Worm (Caenorhabditis elegans) whole organism, midembryonic: ENCODE results near the gene hgap-2.

Experiments used
- T22C8.4 ChIP-seq: fragments of 200-800 bp; sonication (Bioruptor generic); IDR thresholded peaks from 2 replicates; pipeline ENCODE4 v1.3.6; 2022; ENCODE audit warnings: missing genetic modification characterization, missing compliant biosample characterization
- cog-1 ChIP-seq: sonication (generic microtip); optimal IDR thresholded peaks from 2 replicates; lab custom pipeline; 2016; ENCODE audit warnings: missing genetic modification characterization, missing compliant biosample characterization
- flt-1 ChIP-seq: fragments of 200-800 bp; sonication (Bioruptor generic); IDR thresholded peaks from 2 replicates; pipeline ENCODE4 v1.3.6; 2022; ENCODE audit warnings: missing genetic modification characterization, missing compliant biosample characterization
- klf-2 ChIP-seq: fragments of 200-800 bp; sonication (Bioruptor generic); conservative IDR thresholded peaks from 2 replicates; pipeline ENCODE4 v1.3.6; 2022; ENCODE audit warnings: missing genetic modification reagents, missing genetic modification characterization, missing compliant biosample characterization
- ref-1 ChIP-seq: fragments of 200-800 bp; sonication (Bioruptor generic); conservative IDR thresholded peaks from 2 replicates; pipeline ENCODE4 v1.3.6; 2022; ENCODE audit warnings: missing genetic modification reagents, missing genetic modification characterization, missing compliant biosample characterization
- tab-1 ChIP-seq: fragments of 200-800 bp; sonication (Bioruptor generic); IDR thresholded peaks from 2 replicates; pipeline ENCODE4 v1.3.6; 2022; ENCODE audit warnings: missing genetic modification characterization, missing compliant biosample characterization
- ztf-29 ChIP-seq: fragments of 200-800 bp; sonication (Bioruptor generic); IDR thresholded peaks from 2 replicates; pipeline ENCODE4 v1.3.6; 2022; ENCODE audit warnings: missing genetic modification reagents, missing genetic modification characterization, missing compliant biosample characterization

- no peak for TF ChIP-seq flt-1
- no peak for TF ChIP-seq ref-1
- TF ChIP-seq T22C8.4 (GFP tag; lab: Robert Waterston, UW): no peak
- TF ChIP-seq cog-1 (tag; lab: Kevin White, UChicago): no peak
- TF ChIP-seq klf-2: no peak
- TF ChIP-seq ztf-29: no peak
- TF ChIP-seq tab-1 (GFP tag; lab: Robert Waterston, UW): no peak
Observed at ce11 chrII:8701059-8701458, 16.3 kb upstream of the hgap-2 start.
